Worm (Caenorhabditis elegans) whole organism, early embryonic: Measurements from ENCODE around the gene W09D6.1.

Experiments used
- B0310.2 ChIP-seq: sonication (generic microtip); optimal IDR thresholded peaks from 2 replicates; lab custom pipeline; 2016; ENCODE audit warnings: mild to moderate bottlenecking, missing genetic modification characterization, missing compliant biosample characterization
- aly-1 ChIP-seq: sonication (generic microtip); optimal IDR thresholded peaks from 2 replicates; lab custom pipeline; 2016; ENCODE audit warnings: missing genetic modification characterization, missing compliant biosample characterization
- ama-1 ChIP-seq: fragments of 150-350 bp; optimal IDR thresholded peaks from 2 replicates; lab custom pipeline; 2014
- ceh-13 ChIP-seq: fragments of 200-800 bp; sonication (Bioruptor generic); optimal IDR thresholded peaks from 2 replicates; lab custom pipeline; 2018; ENCODE audit warnings: mild to moderate bottlenecking, missing genetic modification characterization, missing compliant biosample characterization
- ceh-36 ChIP-seq: sonication (generic microtip); optimal IDR thresholded peaks from 2 replicates; lab custom pipeline; 2016; ENCODE audit warnings: missing genetic modification characterization, inconsistent platforms, missing compliant biosample characterization
- ets-7 ChIP-seq: sonication (generic microtip); optimal IDR thresholded peaks from 2 replicates; lab custom pipeline; 2016; ENCODE audit warnings: missing genotype, missing genetic modification characterization, missing compliant biosample characterization
- flt-1 ChIP-seq: fragments of 200-800 bp; sonication (Bioruptor generic); IDR thresholded peaks from 2 replicates; pipeline ENCODE4 v1.3.6; 2022; ENCODE audit warnings: missing genetic modification characterization, missing compliant biosample characterization
- pes-1 ChIP-seq: fragments of 200-800 bp; sonication (Bioruptor generic); IDR thresholded peaks from 2 replicates; pipeline ENCODE4 v1.3.6; 2022; ENCODE audit warnings: missing genetic modification reagents, missing genetic modification characterization, missing compliant biosample characterization
- sea-1 ChIP-seq: fragments of 200-800 bp; sonication (Bioruptor generic); conservative IDR thresholded peaks from 2 replicates; pipeline ENCODE4 v1.3.6; 2022; ENCODE audit warnings: missing genetic modification characterization, missing compliant biosample characterization
- tbx-11 ChIP-seq: fragments of 200-800 bp; sonication (Bioruptor generic); IDR thresholded peaks from 2 replicates; pipeline ENCODE4 v1.3.6; 2022; ENCODE audit warnings: missing genetic modification characterization, missing compliant biosample characterization
- tbx-37 ChIP-seq: fragments of 200-800 bp; sonication (Bioruptor generic); conservative IDR thresholded peaks from 2 replicates; pipeline ENCODE4 v1.3.6; 2022; ENCODE audit warnings: missing genetic modification reagents, missing genetic modification characterization, missing compliant biosample characterization
- tra-4 ChIP-seq: sonication (generic microtip); optimal IDR thresholded peaks from 2 replicates; lab custom pipeline; 2017; ENCODE audit warnings: missing genetic modification characterization, missing compliant biosample characterization

DNA sequence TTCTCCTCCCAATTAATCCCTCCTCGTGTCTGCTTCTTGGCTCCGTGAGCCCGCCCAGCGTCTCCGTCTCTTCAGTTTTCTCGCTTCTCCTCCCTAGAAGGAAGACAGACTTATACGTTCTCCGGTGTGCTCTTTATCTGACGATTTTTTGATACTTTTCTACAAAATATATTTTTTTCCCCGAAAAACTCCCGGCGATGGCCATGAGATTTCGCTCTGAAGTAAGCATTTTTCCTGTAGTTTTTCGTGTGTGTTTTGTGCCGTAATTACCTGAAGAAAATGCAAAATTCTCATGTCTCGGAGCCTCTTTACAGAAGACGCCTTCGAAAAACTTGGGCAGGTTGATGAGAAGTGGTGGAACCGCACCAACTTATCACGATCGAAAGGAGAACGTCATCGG, 32.0 kb upstream of the W09D6.1 start, which contains the start of gene spat-2:
- no peak for TF ChIP-seq ets-7 (tag; lab: Kevin White, UChicago)
- no peak for TF ChIP-seq ceh-13
- TF ChIP-seq ceh-36 (tag; lab: Kevin White, UChicago), result no peak
- no peak for TF ChIP-seq ama-1 (lab: Kevin White, UChicago)
- no peak for TF ChIP-seq B0310.2 (tag; lab: Kevin White, UChicago)
- TF ChIP-seq flt-1 (GFP tag; lab: Robert Waterston, UW), result no peak
- TF ChIP-seq pes-1 (GFP tag; lab: Robert Waterston, UW), result no peak
- TF ChIP-seq aly-1, result no peak
- TF ChIP-seq tra-4 (tag; lab: Kevin White, UChicago), result no peak
- no peak for TF ChIP-seq tbx-37
- no peak for TF ChIP-seq sea-1 (GFP tag; lab: Robert Waterston, UW)
- no peak for TF ChIP-seq tbx-11 (GFP tag; lab: Robert Waterston, UW)
